Worm (Caenorhabditis elegans) whole organism, early embryonic: ENCODE measurements around the gene fbxa-165.

Experiments used
- ama-1 ChIP-seq: fragments of 150-350 bp; optimal IDR thresholded peaks from 2 replicates; lab custom pipeline; 2014
- ceh-13 ChIP-seq: fragments of 200-800 bp; sonication (Bioruptor generic); optimal IDR thresholded peaks from 2 replicates; lab custom pipeline; 2018; ENCODE audit warnings: mild to moderate bottlenecking, missing genetic modification characterization, missing compliant biosample characterization
- flt-1 ChIP-seq: fragments of 200-800 bp; sonication (Bioruptor generic); IDR thresholded peaks from 2 replicates; pipeline ENCODE4 v1.3.6; 2022; ENCODE audit warnings: missing genetic modification characterization, missing compliant biosample characterization
- hmg-4 ChIP-seq: fragments of 200-800 bp; sonication (Bioruptor generic); optimal IDR thresholded peaks from 2 replicates; lab custom pipeline; 2018; ENCODE audit warnings: mild to moderate bottlenecking, missing genetic modification characterization, missing compliant biosample characterization
- scrt-1 ChIP-seq: fragments of 200-800 bp; sonication (Bioruptor generic); IDR thresholded peaks from 2 replicates; pipeline ENCODE4 v1.3.6; 2022; ENCODE audit warnings: missing genetic modification characterization, missing compliant biosample characterization
- sea-1 ChIP-seq: fragments of 200-800 bp; sonication (Bioruptor generic); conservative IDR thresholded peaks from 2 replicates; pipeline ENCODE4 v1.3.6; 2022; ENCODE audit warnings: missing genetic modification characterization, missing compliant biosample characterization
- tbx-11 ChIP-seq: fragments of 200-800 bp; sonication (Bioruptor generic); IDR thresholded peaks from 2 replicates; pipeline ENCODE4 v1.3.6; 2022; ENCODE audit warnings: missing genetic modification characterization, missing compliant biosample characterization

DNA sequence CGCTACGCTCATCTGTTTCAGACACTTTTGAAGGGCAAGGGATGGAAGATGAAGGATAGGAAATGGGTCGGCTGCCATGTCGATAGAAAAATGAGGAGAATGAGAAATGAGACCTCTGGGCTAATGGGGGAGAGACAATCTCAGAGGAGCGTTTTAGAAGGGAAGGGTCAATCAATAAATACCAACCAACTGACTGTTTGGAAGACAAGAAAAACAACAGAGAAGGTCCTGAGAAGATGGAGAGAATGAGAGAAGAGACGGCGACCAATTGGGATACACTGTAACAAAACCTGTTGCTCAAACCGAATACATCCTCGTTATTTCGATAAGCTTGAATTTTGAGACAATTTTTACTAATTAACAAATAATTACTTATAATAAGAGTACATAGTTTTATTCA, 37.1 kb upstream of the fbxa-165 start, which contains the start of gene fbxb-15:
- TF ChIP-seq scrt-1 (no peak), hmg-4 (GFP tag; lab: Kevin White, UChicago) (no peak), ama-1 (no peak), ceh-13 (GFP tag; lab: Kevin White, UChicago) (no peak), flt-1 (GFP tag; lab: Robert Waterston, UW) (no peak), sea-1 (GFP tag; lab: Robert Waterston, UW) (no peak), tbx-11 (GFP tag; lab: Robert Waterston, UW) (no peak)
